Fruit fly (Drosophila melanogaster) whole organism, embryonic: ENCODE data around the gene pbl.

Source experiments
- CG10431 ChIP-seq: fragments of 200-800 bp; sonication (Bioruptor generic); optimal IDR thresholded peaks from 3 replicates; lab custom pipeline; 2018; ENCODE audit warnings: missing biosample characterization, mild to moderate bottlenecking, missing genetic modification characterization
- CG11247 ChIP-seq: fragments of 200-800 bp; sonication (Bioruptor generic); IDR thresholded peaks from 2 replicates; pipeline ENCODE4 v1.3.6; 2022; ENCODE audit warnings: missing biosample characterization, missing genetic modification characterization
- CG1233 ChIP-seq: fragments of 200-800 bp; sonication (Bioruptor generic); optimal IDR thresholded peaks from 4 replicates; lab custom pipeline; 2018; ENCODE audit warnings: missing biosample characterization, mild to moderate bottlenecking, missing genetic modification characterization
- CG14441 ChIP-seq: fragments of 200-800 bp; sonication (Bioruptor generic); IDR thresholded peaks from 2 replicates; pipeline ENCODE4 v1.3.6; 2022; ENCODE audit warnings: missing biosample characterization, missing genetic modification characterization
- CG14667 ChIP-seq: fragments of 200-800 bp; sonication (Bioruptor generic); IDR thresholded peaks from 2 replicates; pipeline ENCODE4 v1.3.6; 2022; ENCODE audit warnings: missing biosample characterization, missing genetic modification characterization
- CG15479 ChIP-seq: fragments of 200-800 bp; sonication (Bioruptor generic); optimal IDR thresholded peaks from 3 replicates; lab custom pipeline; 2019; ENCODE audit warnings: missing biosample characterization, mild to moderate bottlenecking, missing genetic modification characterization, moderate library complexity
- CG1647 ChIP-seq: fragments of 200-800 bp; sonication (Bioruptor generic); optimal IDR thresholded peaks from 3 replicates; lab custom pipeline; 2016; ENCODE audit warnings: missing biosample characterization, missing genetic modification characterization
- CG18476 ChIP-seq: fragments of 200-800 bp; sonication (Bioruptor generic); optimal IDR thresholded peaks from 2 replicates; lab custom pipeline; 2016; ENCODE audit warnings: missing biosample characterization, mild to moderate bottlenecking, missing genetic modification characterization
- CG3726 ChIP-seq: fragments of 200-800 bp; sonication (Bioruptor generic); IDR thresholded peaks from 3 replicates; pipeline ENCODE4, ENCODE4 v1.3.6; 2022; ENCODE audit warnings: missing biosample characterization, missing genetic modification characterization
- CG3995 ChIP-seq: fragments of 200-800 bp; sonication (Bioruptor generic); optimal IDR thresholded peaks from 3 replicates; lab custom pipeline; 2016; ENCODE audit warnings: missing biosample characterization, missing genetic modification characterization
- CG4282 ChIP-seq: fragments of 200-800 bp; sonication (Bioruptor generic); optimal IDR thresholded peaks from 2 replicates; lab custom pipeline; 2016; ENCODE audit warnings: missing biosample characterization, missing genetic modification characterization
- CG6175 ChIP-seq: fragments of 200-800 bp; sonication (Bioruptor generic); IDR thresholded peaks from 3 replicates; pipeline ENCODE4 v1.3.6; 2022; ENCODE audit warnings: missing biosample characterization, missing genetic modification characterization
- CG7745 ChIP-seq: fragments of 200-800 bp; sonication (Bioruptor generic); optimal IDR thresholded peaks from 2 replicates; lab custom pipeline; 2018; ENCODE audit warnings: missing biosample characterization, mild to moderate bottlenecking, missing genetic modification characterization, moderate library complexity
- CG8089 ChIP-seq: fragments of 200-800 bp; sonication (Bioruptor generic); optimal IDR thresholded peaks from 3 replicates; lab custom pipeline; 2016; ENCODE audit warnings: missing biosample characterization, missing genetic modification characterization
- CG8290 ChIP-seq, 3 experiments: fragments of 200-800 bp; sonication (Bioruptor generic); optimal IDR thresholded peaks; 2 replicates each; lab custom pipeline; 2016 to 2019; ENCODE audit warnings: missing biosample characterization in 3 of 3, missing genetic modification characterization in 3 of 3, mild to moderate bottlenecking in 2 of 3, moderate library complexity in 1 of 3
- CG8359 ChIP-seq: fragments of 200-800 bp; sonication (Bioruptor generic); optimal IDR thresholded peaks from 2 replicates; lab custom pipeline; 2017; ENCODE audit warnings: missing biosample characterization, mild to moderate bottlenecking, missing genetic modification characterization, borderline replicate concordance
- CG9215 ChIP-seq: fragments of 200-800 bp; sonication (Bioruptor generic); IDR thresholded peaks from 2 replicates; pipeline ENCODE4 v1.3.6; 2022; ENCODE audit warnings: missing biosample characterization, missing genetic modification characterization
- CTCF ChIP-seq: fragments of 200-800 bp; sonication (Bioruptor generic); optimal IDR thresholded peaks from 2 replicates; lab custom pipeline; 2017; ENCODE audit warnings: missing biosample characterization, mild to moderate bottlenecking, missing genetic modification characterization, moderate library complexity
- D19B ChIP-seq: fragments of 200-800 bp; sonication (Bioruptor generic); optimal IDR thresholded peaks from 2 replicates; lab custom pipeline; 2017; ENCODE audit warnings: missing biosample characterization, mild to moderate bottlenecking, missing genetic modification characterization
- Dad ChIP-seq: fragments of 200-800 bp; sonication (Bioruptor generic); optimal IDR thresholded peaks from 3 replicates; lab custom pipeline; 2016; ENCODE audit warnings: missing biosample characterization, missing genetic modification characterization
- Dip3 ChIP-seq: fragments of 200-800 bp; sonication (Bioruptor generic); optimal IDR thresholded peaks from 3 replicates; lab custom pipeline; 2016; ENCODE audit warnings: missing biosample characterization, missing genetic modification characterization
- E2f2 ChIP-seq: fragments of 200-800 bp; sonication (Bioruptor generic); IDR thresholded peaks from 2 replicates; pipeline ENCODE4 v1.3.6; 2022; ENCODE audit warnings: missing biosample characterization, missing genetic modification characterization
- Fer2 ChIP-seq: fragments of 200-800 bp; sonication (Bioruptor generic); optimal IDR thresholded peaks from 2 replicates; lab custom pipeline; 2018; ENCODE audit warnings: missing biosample characterization, mild to moderate bottlenecking, missing genetic modification characterization, moderate library complexity
- H2.0 ChIP-seq: fragments of 200-800 bp; sonication (Bioruptor generic); IDR thresholded peaks from 2 replicates; pipeline ENCODE4 v1.3.6; 2022; ENCODE audit warnings: missing biosample characterization, missing genetic modification characterization
- Hmr ChIP-seq: fragments of 200-800 bp; sonication (Bioruptor generic); optimal IDR thresholded peaks from 3 replicates; lab custom pipeline; 2017; ENCODE audit warnings: mild to moderate bottlenecking, missing biosample characterization, missing genetic modification reagents, missing genetic modification characterization
- Hr39 ChIP-seq: fragments of >200 bp; optimal IDR thresholded peaks from 2 replicates; lab custom pipeline; 2017
- Hr51 ChIP-seq, 2 experiments: fragments of 200-800 bp; sonication (Bioruptor generic); optimal IDR thresholded peaks; 2 replicates in 1 of 2; 3 replicates in 1 of 2; lab custom pipeline; 2016 to 2018; ENCODE audit warnings: missing biosample characterization in 2 of 2, missing genetic modification characterization in 2 of 2, mild to moderate bottlenecking in 1 of 2, moderate library complexity in 1 of 2
- Sox102F ChIP-seq: fragments of 200-800 bp; sonication (Bioruptor generic); optimal IDR thresholded peaks from 2 replicates; lab custom pipeline; 2018; ENCODE audit warnings: missing biosample characterization, mild to moderate bottlenecking, missing genetic modification characterization, moderate library complexity
- ac ChIP-seq: fragments of 200-800 bp; sonication (Bioruptor generic); optimal IDR thresholded peaks from 3 replicates; lab custom pipeline; 2017; ENCODE audit warnings: missing biosample characterization, mild to moderate bottlenecking, missing genetic modification characterization
- cad ChIP-seq: fragments of >200 bp; optimal IDR thresholded peaks from 2 replicates; lab custom pipeline; 2017; ENCODE audit warnings: missing biosample characterization, missing genetic modification characterization
- caup ChIP-seq: fragments of 200-800 bp; sonication (Bioruptor generic); optimal IDR thresholded peaks from 3 replicates; lab custom pipeline; 2017; ENCODE audit warnings: missing biosample characterization, mild to moderate bottlenecking, missing genetic modification characterization, moderate library complexity; ENCODE audit not compliant: severe bottlenecking
- crol ChIP-seq: fragments of 200-800 bp; sonication (Bioruptor generic); IDR thresholded peaks from 2 replicates; pipeline ENCODE4 v1.3.6; 2022; ENCODE audit warnings: missing biosample characterization, missing genetic modification characterization
- cwo ChIP-seq: fragments of 200-800 bp; sonication (Bioruptor generic); optimal IDR thresholded peaks from 3 replicates; lab custom pipeline; 2017; ENCODE audit warnings: missing biosample characterization, missing genetic modification characterization, mild to moderate bottlenecking, moderate library complexity, missing genetic modification reagents
- dimm ChIP-seq: fragments of 200-800 bp; sonication (Bioruptor generic); IDR thresholded peaks from 2 replicates; pipeline ENCODE4 v1.3.6; 2022; ENCODE audit warnings: missing biosample characterization, missing genetic modification characterization
- disco-r ChIP-seq: fragments of 200-800 bp; sonication (Bioruptor generic); optimal IDR thresholded peaks from 2 replicates; lab custom pipeline; 2016; ENCODE audit warnings: missing biosample characterization, missing genetic modification characterization
- ems ChIP-seq: fragments of 200-800 bp; sonication (Bioruptor generic); optimal IDR thresholded peaks from 3 replicates; lab custom pipeline; 2016; ENCODE audit warnings: missing biosample characterization, missing genetic modification characterization
- ewg ChIP-seq: fragments of 200-800 bp; sonication (Bioruptor generic); optimal IDR thresholded peaks from 3 replicates; lab custom pipeline; 2017; ENCODE audit warnings: mild to moderate bottlenecking, missing biosample characterization, missing genetic modification reagents, missing genetic modification characterization
- gcm ChIP-seq: fragments of 200-800 bp; sonication (Bioruptor generic); optimal IDR thresholded peaks from 2 replicates; lab custom pipeline; 2019; ENCODE audit warnings: missing biosample characterization, mild to moderate bottlenecking, missing genetic modification characterization, moderate library complexity
- grau ChIP-seq: fragments of 200-800 bp; optimal IDR thresholded peaks from 3 replicates; lab custom pipeline; 2019; ENCODE audit warnings: missing biosample characterization, mild to moderate bottlenecking, missing genetic modification characterization, moderate library complexity
- gt ChIP-seq: fragments of 200-800 bp; sonication (Bioruptor generic); IDR thresholded peaks from 2 replicates; pipeline ENCODE4 v1.3.6; 2022; ENCODE audit warnings: missing biosample characterization, missing genetic modification characterization
- her ChIP-seq: fragments of 200-800 bp; sonication (Bioruptor generic); optimal IDR thresholded peaks from 2 replicates; lab custom pipeline; 2016; ENCODE audit warnings: missing biosample characterization, missing genetic modification characterization
- mam ChIP-seq: fragments of 200-800 bp; sonication (Bioruptor generic); optimal IDR thresholded peaks from 3 replicates; lab custom pipeline; 2016; ENCODE audit warnings: missing biosample characterization, missing genetic modification characterization
- nerfin-2 ChIP-seq: fragments of 200-800 bp; sonication (Bioruptor generic); IDR thresholded peaks from 2 replicates; pipeline ENCODE4 v1.3.6; 2022; ENCODE audit warnings: missing biosample characterization, missing genetic modification characterization; ENCODE audit not compliant: partially characterized antibody
- phol ChIP-seq: fragments of 200-800 bp; sonication (Bioruptor generic); optimal IDR thresholded peaks from 3 replicates; lab custom pipeline; 2018; ENCODE audit warnings: missing biosample characterization, mild to moderate bottlenecking, missing genetic modification characterization, moderate library complexity
- sna ChIP-seq: fragments of 200-800 bp; sonication (Bioruptor generic); IDR thresholded peaks from 2 replicates; pipeline ENCODE4 v1.3.6; 2022; ENCODE audit warnings: missing biosample characterization, missing genetic modification characterization; ENCODE audit not compliant: partially characterized antibody
- unpg ChIP-seq: fragments of 200-800 bp; sonication (Bioruptor generic); optimal IDR thresholded peaks from 3 replicates; lab custom pipeline; 2018; ENCODE audit warnings: missing biosample characterization, mild to moderate bottlenecking, missing genetic modification characterization, moderate library complexity
- wor ChIP-seq: fragments of 200-800 bp; sonication (Bioruptor generic); IDR thresholded peaks from 2 replicates; pipeline ENCODE4 v1.3.6; 2022; ENCODE audit warnings: missing biosample characterization, missing genetic modification characterization
- yki ChIP-seq: fragments of >200 bp; optimal IDR thresholded peaks from 3 replicates; lab custom pipeline; 2018
- z ChIP-seq: fragments of 200-800 bp; sonication (Bioruptor generic); IDR thresholded peaks from 3 replicates; pipeline ENCODE4 v1.3.6; 2022; ENCODE audit warnings: missing biosample characterization, missing genetic modification characterization
- zfh1 ChIP-seq: fragments of 200-800 bp; sonication (Bioruptor generic); IDR thresholded peaks from 3 replicates; pipeline ENCODE4 v1.3.6; 2022; ENCODE audit warnings: missing biosample characterization, missing genetic modification characterization

pbl gene

dm6 chr3L:7850771-7851358 lies 60.9 kb downstream of the pbl start (continued):
- TF ChIP-seq gcm (GFP tag; lab: Kevin White, UChicago) (peak; percentile 82), Sox102F (peak; percentile 91), CG8089 (GFP tag; lab: Kevin White, UChicago) (peak; percentile 68), grau (peak; percentile 89), Hr39 (lab: Kevin White, UChicago) (no peak), phol (tag; lab: Kevin White, UChicago) (peak; percentile 85), Hr51 (GFP tag; optimal IDR thresholded peaks at IDR 0.05; lab: Kevin White, UChicago) (peak; percentile 78 to 91), D19B (GFP tag; lab: Kevin White, UChicago) (peak; percentile 76), Dip3 (GFP tag; lab: Kevin White, UChicago) (peak; percentile 81), yki (lab: Kevin White, UChicago) (no peak), CG1647 (GFP tag; lab: Kevin White, UChicago) (peak; percentile 80), CG18476 (GFP tag; lab: Kevin White, UChicago) (peak; percentile 83), Hmr (peak; percentile 92), cad (GFP tag; lab: Kevin White, UChicago) (no peak), sna (GFP tag; lab: Robert Waterston, UW) (no peak), CG4282 (GFP tag; lab: Kevin White, UChicago) (peak; percentile 67), disco-r (GFP tag; lab: Kevin White, UChicago) (peak; percentile 77), CG10431 (GFP tag; lab: Kevin White, UChicago) (peak; percentile 58), zfh1 (GFP tag; lab: Robert Waterston, UW) (peak; percentile 84), CG14667 (GFP tag; lab: Robert Waterston, UW) (peak; percentile 82), Fer2 (tag; lab: Kevin White, UChicago) (peak; percentile 76), mam (GFP tag; lab: Kevin White, UChicago) (peak; percentile 87), CG15479 (no peak), CG3995 (GFP tag; lab: Kevin White, UChicago) (peak; percentile 61), ac (GFP tag; lab: Kevin White, UChicago) (no peak), gt (0 out of 2 replicates have a peak, but pooled peaks have one; percentile 41), Dad (GFP tag; lab: Kevin White, UChicago) (peak; percentile 84), CG7745 (tag; lab: Kevin White, UChicago) (peak; percentile 1), CG9215 (peak; percentile 84), unpg (GFP tag; lab: Kevin White, UChicago) (peak; percentile 89), her (GFP tag; lab: Kevin White, UChicago) (peak; percentile 89), E2f2 (peak; percentile 70), CG8359 (GFP tag; lab: Kevin White, UChicago) (peak; percentile 63), CG6175 (GFP tag; lab: Robert Waterston, UW) (peak; percentile 76; the same call in 1 of the 3 replicates), dimm (GFP tag; lab: Robert Waterston, UW) (no peak), CG1233 (GFP tag; lab: Kevin White, UChicago) (peak; percentile 66), wor (GFP tag; lab: Robert Waterston, UW) (peak; percentile 68), crol (peak; percentile 73), CG11247 (GFP tag; lab: Robert Waterston, UW) (peak; percentile 86), z (GFP tag; lab: Robert Waterston, UW) (peak; percentile 40; the same call in 1 of the 3 replicates), CTCF (GFP tag; lab: Kevin White, UChicago) (peak; percentile 28), cwo (GFP tag; lab: Kevin White, UChicago) (peak; percentile 94), ewg (GFP tag; lab: Kevin White, UChicago) (peak; percentile 74), ems (GFP tag; lab: Kevin White, UChicago) (peak; percentile 78), CG14441 (GFP tag; lab: Robert Waterston, UW) (peak; percentile 93), caup (peak; percentile 90), nerfin-2 (GFP tag; lab: Robert Waterston, UW) (no peak), CG8290 (GFP tag; optimal IDR thresholded peaks at IDR 0.05; lab: Kevin White, UChicago) (peak; percentile 40), CG8290 (tag; optimal IDR thresholded peaks at IDR 0.05; lab: Kevin White, UChicago) (peak in 1 of 2 experiments; percentile 86), H2.0 (GFP tag; lab: Robert Waterston, UW) (peak; percentile 67), CG3726 (GFP tag; lab: Robert Waterston, UW) (peak; percentile 82; the same call in 2 of the 3 replicates)
